Fruit fly (Drosophila melanogaster) whole organism, prepupa: ENCODE results near the gene CG9813.

Source experiments
- Blimp-1 ChIP-seq: fragments of 200-800 bp; sonication (Bioruptor generic); optimal IDR thresholded peaks from 3 replicates; lab custom pipeline; 2017; ENCODE audit warnings: missing biosample characterization, missing genetic modification characterization, mild to moderate bottlenecking, moderate library complexity, missing genetic modification reagents
- CG10631 ChIP-seq: fragments of 200-800 bp; sonication (Bioruptor generic); optimal IDR thresholded peaks from 2 replicates; lab custom pipeline; 2016; ENCODE audit warnings: missing biosample characterization, missing genetic modification characterization
- CG10669 ChIP-seq: fragments of 200-800 bp; sonication (Bioruptor generic); optimal IDR thresholded peaks from 3 replicates; lab custom pipeline; 2018; ENCODE audit warnings: missing biosample characterization, mild to moderate bottlenecking, missing genetic modification characterization, moderate library complexity
- CG11294 ChIP-seq: fragments of 200-800 bp; sonication (Bioruptor generic); IDR thresholded peaks from 2 replicates; pipeline ENCODE4 v1.3.6; 2022; ENCODE audit warnings: missing biosample characterization, missing genetic modification characterization
- CG11762 ChIP-seq: fragments of 200-800 bp; sonication (Bioruptor generic); optimal IDR thresholded peaks from 3 replicates; lab custom pipeline; 2016; ENCODE audit warnings: missing biosample characterization, missing genetic modification characterization; ENCODE audit not compliant: insufficient read depth
- CG11902 ChIP-seq: fragments of 200-800 bp; sonication (Bioruptor generic); optimal IDR thresholded peaks from 3 replicates; lab custom pipeline; 2016; ENCODE audit warnings: missing biosample characterization, missing genetic modification characterization
- CG15336 ChIP-seq: fragments of 200-800 bp; sonication (Bioruptor generic); IDR thresholded peaks from 2 replicates; pipeline ENCODE4 v1.3.6; 2022; ENCODE audit warnings: missing biosample characterization, missing genetic modification characterization
- CG1621 ChIP-seq: fragments of 200-800 bp; sonication (Bioruptor generic); optimal IDR thresholded peaks from 3 replicates; lab custom pipeline; 2018; ENCODE audit warnings: missing biosample characterization, mild to moderate bottlenecking, missing genetic modification characterization
- CG31627 ChIP-seq: fragments of 200-800 bp; sonication (Bioruptor generic); optimal IDR thresholded peaks from 3 replicates; lab custom pipeline; 2016; ENCODE audit warnings: missing biosample characterization, missing genetic modification characterization
- CG32006 ChIP-seq: fragments of 200-800 bp; sonication (Bioruptor generic); optimal IDR thresholded peaks from 3 replicates; lab custom pipeline; 2017; ENCODE audit warnings: missing biosample characterization, mild to moderate bottlenecking, missing genetic modification characterization
- CG34406 ChIP-seq: fragments of 200-800 bp; sonication (Bioruptor generic); optimal IDR thresholded peaks from 3 replicates; lab custom pipeline; 2016; ENCODE audit warnings: missing biosample characterization, missing genetic modification characterization
- CG3919 ChIP-seq: fragments of 200-800 bp; sonication (Bioruptor generic); optimal IDR thresholded peaks from 3 replicates; lab custom pipeline; 2016; ENCODE audit warnings: missing biosample characterization, missing genetic modification characterization
- CG6163 ChIP-seq: fragments of 200-800 bp; sonication (Bioruptor generic); IDR thresholded peaks from 3 replicates; pipeline ENCODE4 v1.3.6; 2022; ENCODE audit warnings: missing biosample characterization, missing genetic modification characterization
- CG6276 ChIP-seq: fragments of 200-800 bp; sonication (Bioruptor generic); optimal IDR thresholded peaks from 2 replicates; lab custom pipeline; 2017; ENCODE audit warnings: missing biosample characterization, mild to moderate bottlenecking, missing genetic modification characterization
- CG6792 ChIP-seq: fragments of 200-800 bp; sonication (Bioruptor generic); optimal IDR thresholded peaks from 3 replicates; lab custom pipeline; 2016; ENCODE audit warnings: missing biosample characterization, missing genetic modification characterization
- CG6808 ChIP-seq: fragments of 200-800 bp; sonication (Bioruptor generic); optimal IDR thresholded peaks from 3 replicates; lab custom pipeline; 2017; ENCODE audit warnings: missing biosample characterization, missing genetic modification characterization, mild to moderate bottlenecking, moderate library complexity, missing genetic modification reagents
- CG7368 ChIP-seq: fragments of 200-800 bp; sonication (Bioruptor generic); optimal IDR thresholded peaks from 3 replicates; lab custom pipeline; 2016; ENCODE audit warnings: missing biosample characterization, missing genetic modification characterization
- CG8119 ChIP-seq: fragments of 200-800 bp; sonication (Bioruptor generic); IDR thresholded peaks from 3 replicates; pipeline ENCODE4 v1.3.6; 2022; ENCODE audit warnings: missing biosample characterization, missing genetic modification characterization
- CG8319 ChIP-seq: fragments of 200-800 bp; sonication (Bioruptor generic); optimal IDR thresholded peaks from 3 replicates; lab custom pipeline; 2016; ENCODE audit warnings: missing biosample characterization, missing genetic modification characterization
- CG8632 ChIP-seq: fragments of 200-800 bp; sonication (Bioruptor generic); optimal IDR thresholded peaks from 3 replicates; lab custom pipeline; 2016; ENCODE audit warnings: missing biosample characterization, missing genetic modification characterization
- CG9139 ChIP-seq: fragments of 200-800 bp; sonication (Bioruptor generic); optimal IDR thresholded peaks from 3 replicates; lab custom pipeline; 2017; ENCODE audit warnings: missing biosample characterization, mild to moderate bottlenecking, missing genetic modification characterization
- Eip75B ChIP-seq: fragments of 200-800 bp; sonication (Bioruptor generic); optimal IDR thresholded peaks from 3 replicates; lab custom pipeline; 2016; ENCODE audit warnings: missing biosample characterization, missing genetic modification characterization
- Eip78C ChIP-seq: fragments of 200-800 bp; sonication (Bioruptor generic); peaks from one replicate; lab custom pipeline; 2016; ENCODE audit warnings: missing biosample characterization, missing genetic modification characterization
- Eip93F ChIP-seq: fragments of 200-800 bp; sonication (Bioruptor generic); optimal IDR thresholded peaks from 2 replicates; lab custom pipeline; 2016; ENCODE audit warnings: missing biosample characterization, mild to moderate bottlenecking, missing genetic modification characterization
- Ets21C ChIP-seq: fragments of 200-800 bp; sonication (Bioruptor generic); optimal IDR thresholded peaks from 3 replicates; lab custom pipeline; 2016; ENCODE audit warnings: missing biosample characterization, missing genetic modification characterization
- Ets96B ChIP-seq: fragments of 200-800 bp; optimal IDR thresholded peaks from 2 replicates; lab custom pipeline; 2019; ENCODE audit warnings: missing biosample characterization, mild to moderate bottlenecking, missing genetic modification characterization, moderate library complexity
- Gug ChIP-seq: fragments of 200-800 bp; sonication (Bioruptor generic); IDR thresholded peaks from 2 replicates; pipeline ENCODE4 v1.3.6; 2022; ENCODE audit warnings: missing biosample characterization, missing genetic modification characterization
- Hr38 ChIP-seq: sonication (Bioruptor generic); optimal IDR thresholded peaks from 2 replicates; lab custom pipeline; 2016; ENCODE audit warnings: missing biosample characterization, missing genetic modification characterization
- Hr39 ChIP-seq: fragments of 200-800 bp; sonication (Bioruptor generic); optimal IDR thresholded peaks from 2 replicates; lab custom pipeline; 2016; ENCODE audit warnings: missing biosample characterization, missing genetic modification characterization
- Hr4 ChIP-seq: fragments of 200-800 bp; sonication (Bioruptor generic); optimal IDR thresholded peaks from 3 replicates; lab custom pipeline; 2016; ENCODE audit warnings: missing biosample characterization, missing genetic modification characterization
- Lpt ChIP-seq: fragments of 200-800 bp; sonication (Bioruptor generic); optimal IDR thresholded peaks from 3 replicates; lab custom pipeline; 2016; ENCODE audit warnings: missing biosample characterization, missing genetic modification characterization
- Met ChIP-seq: fragments of 200-800 bp; sonication (Bioruptor generic); optimal IDR thresholded peaks from 3 replicates; lab custom pipeline; 2016; ENCODE audit warnings: missing biosample characterization, missing genetic modification characterization
- OdsH ChIP-seq: fragments of 200-800 bp; sonication (Bioruptor generic); optimal IDR thresholded peaks from 3 replicates; lab custom pipeline; 2016; ENCODE audit warnings: missing biosample characterization, missing genetic modification characterization
- Sox15 ChIP-seq: fragments of 200-800 bp; sonication (Bioruptor generic); optimal IDR thresholded peaks from 3 replicates; lab custom pipeline; 2016; ENCODE audit warnings: missing biosample characterization, missing genetic modification characterization
- acj6 ChIP-seq: fragments of 200-800 bp; sonication (Bioruptor generic); optimal IDR thresholded peaks from 3 replicates; lab custom pipeline; 2016; ENCODE audit warnings: missing biosample characterization, missing genetic modification characterization
- cyc ChIP-seq: fragments of 200-800 bp; sonication (Bioruptor generic); optimal IDR thresholded peaks from 3 replicates; lab custom pipeline; 2016; ENCODE audit warnings: missing biosample characterization, missing genetic modification characterization
- dac ChIP-seq: fragments of 200-800 bp; sonication (Bioruptor generic); optimal IDR thresholded peaks from 2 replicates; lab custom pipeline; 2017; ENCODE audit warnings: missing biosample characterization, mild to moderate bottlenecking, missing genetic modification characterization
- eg ChIP-seq: fragments of 200-800 bp; sonication (Bioruptor generic); IDR thresholded peaks from 3 replicates; pipeline ENCODE4 v1.3.6; 2022; ENCODE audit warnings: missing biosample characterization, missing genetic modification characterization
- fd59A ChIP-seq: fragments of 200-800 bp; sonication (Bioruptor generic); optimal IDR thresholded peaks from 2 replicates; lab custom pipeline; 2017; ENCODE audit warnings: missing biosample characterization, mild to moderate bottlenecking, missing genetic modification characterization, missing genetic modification reagents
- fd85E ChIP-seq: fragments of 200-800 bp; sonication (Bioruptor generic); optimal IDR thresholded peaks from 3 replicates; lab custom pipeline; 2016; ENCODE audit warnings: missing biosample characterization, missing genetic modification characterization
- lz ChIP-seq: fragments of 200-800 bp; sonication (Bioruptor generic); optimal IDR thresholded peaks from 3 replicates; lab custom pipeline; 2016; ENCODE audit warnings: missing biosample characterization, missing genetic modification characterization
- net ChIP-seq: fragments of 200-800 bp; sonication (Bioruptor generic); optimal IDR thresholded peaks from 3 replicates; lab custom pipeline; 2016; ENCODE audit warnings: missing biosample characterization, missing genetic modification characterization
- salr ChIP-seq, 2 experiments: fragments of 200-800 bp; sonication (Bioruptor generic); optimal IDR thresholded peaks; 3 replicates each; lab custom pipeline; 2016 to 2018; ENCODE audit warnings: missing biosample characterization in 2 of 2, missing genetic modification characterization in 2 of 2, mild to moderate bottlenecking in 1 of 2
- ss ChIP-seq, 2 experiments: fragments of 200-800 bp; sonication (Bioruptor generic); optimal IDR thresholded peaks; 2 replicates in 1 of 2; 3 replicates in 1 of 2; lab custom pipeline; 2017 to 2018; ENCODE audit warnings: mild to moderate bottlenecking in 2 of 2, missing biosample characterization in 2 of 2, missing genetic modification characterization in 2 of 2, moderate library complexity in 1 of 2
- svp ChIP-seq: fragments of 200-800 bp; sonication (Bioruptor generic); peaks from one replicate; lab custom pipeline; 2016; ENCODE audit warnings: missing biosample characterization, missing genetic modification characterization
- topi ChIP-seq: fragments of 200-800 bp; sonication (Bioruptor generic); optimal IDR thresholded peaks from 3 replicates; lab custom pipeline; 2016; ENCODE audit warnings: missing biosample characterization, missing genetic modification characterization
- vri ChIP-seq: fragments of 200-800 bp; sonication (Bioruptor generic); optimal IDR thresholded peaks from 3 replicates; lab custom pipeline; 2016; ENCODE audit warnings: missing biosample characterization, mild to moderate bottlenecking, missing genetic modification characterization

The CG9813 gene

DNA sequence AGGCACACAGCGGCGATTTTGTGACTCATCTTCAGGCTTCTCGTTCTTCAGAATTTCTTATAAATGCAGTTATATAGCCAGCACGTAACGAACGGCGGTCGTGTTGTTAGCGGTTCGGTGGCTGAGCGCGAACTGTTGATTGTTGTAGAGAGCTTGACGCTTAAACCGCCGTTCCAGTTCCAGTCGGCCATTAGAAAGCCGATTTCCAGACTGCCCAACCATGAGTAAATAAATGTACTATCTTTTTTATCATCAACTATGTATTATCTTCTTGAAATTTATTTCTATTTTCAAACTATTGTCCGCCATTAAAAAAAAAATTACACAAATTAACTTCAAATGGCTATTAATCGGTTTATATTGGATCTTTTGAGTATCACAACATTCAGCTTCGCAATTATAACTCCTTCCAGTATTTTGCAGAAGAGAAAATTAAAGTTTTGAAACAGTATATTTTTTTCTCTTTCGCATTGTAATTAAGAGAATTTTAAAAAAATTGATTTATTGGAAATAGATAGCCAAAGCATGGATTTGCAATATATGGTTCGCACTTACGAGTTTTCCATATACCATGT is 22.2 kb upstream of the CG9813 start, which contains the start of gene GILT1 (continued):
- TF ChIP-seq Eip93F (GFP tag; lab: Kevin White, UChicago) = no peak
- no peak for TF ChIP-seq salr (GFP tag; optimal IDR thresholded peaks at IDR 0.05; lab: Kevin White, UChicago)
- no peak for TF ChIP-seq CG1621
- TF ChIP-seq CG9139 (GFP tag; lab: Kevin White, UChicago) = no peak
- no peak for TF ChIP-seq Ets96B (tag; lab: Kevin White, UChicago)
- no peak for TF ChIP-seq Lpt (GFP tag; lab: Kevin White, UChicago)
- TF ChIP-seq cyc = no peak
- peak; percentile 24 for TF ChIP-seq CG3919 (GFP tag; lab: Kevin White, UChicago)
- TF ChIP-seq fd85E (GFP tag; lab: Kevin White, UChicago) = no peak
- TF ChIP-seq CG11902 (GFP tag; lab: Kevin White, UChicago) = no peak
- no peak for TF ChIP-seq Sox15 (GFP tag; lab: Kevin White, UChicago)
- TF ChIP-seq CG7368 (GFP tag; lab: Kevin White, UChicago) = no peak

DNA sequence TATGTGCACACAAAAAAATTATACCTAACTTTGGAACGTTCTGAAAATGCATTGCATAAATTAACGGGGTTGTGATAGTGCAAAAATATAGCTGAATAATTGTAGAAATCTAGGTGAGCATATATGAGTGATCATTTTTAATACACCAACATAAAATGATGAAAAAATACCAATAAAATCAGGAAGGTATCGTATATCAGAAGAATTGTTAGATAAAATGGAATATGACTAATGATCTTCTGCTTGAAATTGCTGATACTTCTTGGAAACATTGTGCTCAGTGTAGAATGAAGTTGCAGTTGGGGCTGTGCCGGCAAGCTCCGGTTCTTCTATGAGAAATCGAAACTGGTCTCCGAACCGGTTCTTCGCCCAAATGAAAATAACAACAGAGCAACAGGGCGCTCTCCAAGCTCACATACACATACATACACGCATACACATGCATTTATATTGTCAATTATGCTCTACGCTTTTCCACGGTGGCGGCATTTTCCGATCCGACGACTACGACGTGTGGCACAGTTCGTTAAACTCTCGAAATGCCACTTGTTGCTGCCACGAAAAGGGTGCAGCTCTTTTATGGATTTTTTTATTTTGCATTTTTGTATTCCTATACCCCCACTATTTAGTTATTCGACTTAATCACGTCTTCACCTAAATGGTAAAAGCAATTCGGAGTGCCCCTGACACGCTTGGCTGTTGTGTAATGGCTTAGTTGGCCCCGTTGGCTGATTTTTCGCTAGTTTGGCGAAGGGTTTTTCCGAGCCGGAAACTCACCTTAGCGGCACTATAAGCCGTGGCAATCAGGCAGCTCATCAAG is 21.5 kb upstream of the CG9813 start:
- TF ChIP-seq CG10631 (GFP tag; lab: Kevin White, UChicago) (peak; percentile 95), cyc (peak; percentile 89), svp (GFP tag; lab: Kevin White, UChicago) (peak; percentile 97), Hr4 (peak; percentile 97), CG6792 (GFP tag; lab: Kevin White, UChicago) (peak; percentile 94), topi (peak; percentile 93), salr (GFP tag; optimal IDR thresholded peaks at IDR 0.05; lab: Kevin White, UChicago) (peak; percentile 85 to 95), lz (GFP tag; lab: Kevin White, UChicago) (peak; percentile 96), CG8119 (GFP tag; lab: Robert Waterston, UW) (peak; percentile 94), Eip75B (GFP tag; lab: Kevin White, UChicago) (peak; percentile 97), CG34406 (GFP tag; lab: Kevin White, UChicago) (peak; percentile 96), CG32006 (GFP tag; lab: Kevin White, UChicago) (peak; percentile 97), CG11762 (GFP tag; lab: Kevin White, UChicago) (peak; percentile 83), CG15336 (peak; percentile 93), CG8319 (GFP tag; lab: Kevin White, UChicago) (peak; percentile 88), CG6163 (GFP tag; lab: Robert Waterston, UW) (peak; percentile 88), net (GFP tag; lab: Kevin White, UChicago) (peak; percentile 96), vri (GFP tag; lab: Kevin White, UChicago) (peak; percentile 93), fd85E (GFP tag; lab: Kevin White, UChicago) (peak; percentile 74), CG31627 (peak; percentile 93), Gug (GFP tag; lab: Robert Waterston, UW) (peak; percentile 81), CG6808 (peak; percentile 93), Met (GFP tag; lab: Kevin White, UChicago) (peak; percentile 95), Hr39 (GFP tag; lab: Kevin White, UChicago) (peak; percentile 94), Sox15 (GFP tag; lab: Kevin White, UChicago) (peak; percentile 92), acj6 (GFP tag; lab: Kevin White, UChicago) (peak; percentile 95), CG11294 (GFP tag; lab: Robert Waterston, UW) (peak; percentile 74), Hr38 (GFP tag; lab: Kevin White, UChicago) (peak; percentile 25), CG7368 (GFP tag; lab: Kevin White, UChicago) (peak; percentile 91), CG6276 (GFP tag; lab: Kevin White, UChicago) (peak; percentile 92), Lpt (GFP tag; lab: Kevin White, UChicago) (peak; percentile 80), Blimp-1 (GFP tag; lab: Kevin White, UChicago) (peak; percentile 91), fd59A (GFP tag; lab: Kevin White, UChicago) (peak; percentile 91), CG8632 (GFP tag; lab: Kevin White, UChicago) (peak; percentile 96), CG1621 (peak; percentile 91), eg (peak; percentile 85; the same call in 2 of the 3 replicates), ss (GFP tag; optimal IDR thresholded peaks at IDR 0.05; lab: Kevin White, UChicago) (peak; percentile 91 to 93), CG10669 (GFP tag; lab: Kevin White, UChicago) (peak; percentile 94), dac (GFP tag; lab: Kevin White, UChicago) (peak; percentile 82), Eip78C (GFP tag; lab: Kevin White, UChicago) (peak; percentile 99), OdsH (GFP tag; lab: Kevin White, UChicago) (peak; percentile 96), Ets21C (GFP tag; lab: Kevin White, UChicago) (peak; percentile 90)
